Fruit fly (Drosophila melanogaster) whole organism, embryonic: ENCODE measurements around the gene CG10300.

ENCODE experiments used
- B-H2 ChIP-seq: fragments of 200-800 bp; sonication (Bioruptor generic); optimal IDR thresholded peaks from 2 replicates; lab custom pipeline; 2018; ENCODE audit warnings: missing biosample characterization, mild to moderate bottlenecking, missing genetic modification characterization
- CG10147 ChIP-seq: fragments of 200-800 bp; sonication (Bioruptor generic); optimal IDR thresholded peaks from 2 replicates; lab custom pipeline; 2019; ENCODE audit warnings: missing biosample characterization, mild to moderate bottlenecking, missing genetic modification characterization, moderate library complexity
- CG11247 ChIP-seq: fragments of 200-800 bp; sonication (Bioruptor generic); IDR thresholded peaks from 2 replicates; pipeline ENCODE4 v1.3.6; 2022; ENCODE audit warnings: missing biosample characterization, missing genetic modification characterization
- CG12219 ChIP-seq: fragments of 200-800 bp; sonication (Bioruptor generic); optimal IDR thresholded peaks from 3 replicates; lab custom pipeline; 2018; ENCODE audit warnings: missing biosample characterization, mild to moderate bottlenecking, missing genetic modification characterization
- CG12236 ChIP-seq: fragments of 200-800 bp; sonication (Bioruptor generic); optimal IDR thresholded peaks from 2 replicates; lab custom pipeline; 2016; ENCODE audit warnings: missing biosample characterization, missing genetic modification characterization
- CG12299 ChIP-seq: fragments of 200-800 bp; sonication (Bioruptor generic); optimal IDR thresholded peaks from 2 replicates; lab custom pipeline; 2018; ENCODE audit warnings: missing biosample characterization, mild to moderate bottlenecking, missing genetic modification characterization
- CG13296 ChIP-seq: fragments of 200-800 bp; sonication (Bioruptor generic); optimal IDR thresholded peaks from 3 replicates; lab custom pipeline; 2018; ENCODE audit warnings: missing biosample characterization, mild to moderate bottlenecking, missing genetic modification characterization
- CG15073 ChIP-seq: fragments of 200-800 bp; sonication (Bioruptor generic); optimal IDR thresholded peaks from 2 replicates; lab custom pipeline; 2016; ENCODE audit warnings: missing biosample characterization, missing genetic modification characterization
- CG17186 ChIP-seq: fragments of 200-800 bp; sonication (Bioruptor generic); optimal IDR thresholded peaks from 3 replicates; lab custom pipeline; 2017; ENCODE audit warnings: missing biosample characterization, missing genetic modification reagents, missing genetic modification characterization
- CG18619 ChIP-seq: fragments of 200-800 bp; sonication (Bioruptor generic); optimal IDR thresholded peaks from 3 replicates; lab custom pipeline; 2017; ENCODE audit warnings: missing biosample characterization, mild to moderate bottlenecking, missing genetic modification characterization
- CG2129 ChIP-seq: fragments of 200-800 bp; sonication (Bioruptor generic); IDR thresholded peaks from 2 replicates; pipeline ENCODE4 v1.3.6; 2022; ENCODE audit warnings: missing biosample characterization, missing genetic modification characterization; ENCODE audit not compliant: partially characterized antibody
- CG2199 ChIP-seq: fragments of 200-800 bp; sonication (Bioruptor generic); IDR thresholded peaks from 3 replicates; pipeline ENCODE4 v1.3.6; 2022; ENCODE audit warnings: missing biosample characterization, missing genetic modification characterization
- CG3726 ChIP-seq: fragments of 200-800 bp; sonication (Bioruptor generic); IDR thresholded peaks from 3 replicates; pipeline ENCODE4, ENCODE4 v1.3.6; 2022; ENCODE audit warnings: missing biosample characterization, missing genetic modification characterization
- CG4282 ChIP-seq: fragments of 200-800 bp; sonication (Bioruptor generic); optimal IDR thresholded peaks from 2 replicates; lab custom pipeline; 2016; ENCODE audit warnings: missing biosample characterization, missing genetic modification characterization
- CG6654 ChIP-seq: fragments of 200-800 bp; sonication (Bioruptor generic); optimal IDR thresholded peaks from 2 replicates; lab custom pipeline; 2017; ENCODE audit warnings: missing biosample characterization, mild to moderate bottlenecking, missing genetic modification characterization
- CG7786 ChIP-seq: fragments of 200-800 bp; sonication (Bioruptor generic); optimal IDR thresholded peaks from 2 replicates; lab custom pipeline; 2016; ENCODE audit warnings: missing biosample characterization, missing genetic modification characterization
- CG9817 ChIP-seq: fragments of 200-800 bp; sonication (Bioruptor generic); optimal IDR thresholded peaks from 2 replicates; lab custom pipeline; 2018; ENCODE audit warnings: missing biosample characterization, mild to moderate bottlenecking, missing genetic modification characterization, moderate library complexity
- H2.0 ChIP-seq: fragments of 200-800 bp; sonication (Bioruptor generic); IDR thresholded peaks from 2 replicates; pipeline ENCODE4 v1.3.6; 2022; ENCODE audit warnings: missing biosample characterization, missing genetic modification characterization
- HHEX ChIP-seq: fragments of 200-800 bp; sonication (Bioruptor generic); optimal IDR thresholded peaks from 3 replicates; lab custom pipeline; 2017; ENCODE audit warnings: missing biosample characterization, mild to moderate bottlenecking, missing genetic modification characterization, missing genetic modification reagents
- HLH4C ChIP-seq: fragments of 200-800 bp; sonication (Bioruptor generic); IDR thresholded peaks from 3 replicates; pipeline ENCODE4 v1.3.6; 2022; ENCODE audit warnings: missing biosample characterization, missing genetic modification characterization; ENCODE audit not compliant: partially characterized antibody
- Hr51 ChIP-seq, 2 experiments: fragments of 200-800 bp; sonication (Bioruptor generic); optimal IDR thresholded peaks; 2 replicates in 1 of 2; 3 replicates in 1 of 2; lab custom pipeline; 2016 to 2018; ENCODE audit warnings: missing biosample characterization in 2 of 2, missing genetic modification characterization in 2 of 2, mild to moderate bottlenecking in 1 of 2, moderate library complexity in 1 of 2
- NfI ChIP-seq: fragments of 200-800 bp; sonication (Bioruptor generic); optimal IDR thresholded peaks from 3 replicates; lab custom pipeline; 2018; ENCODE audit warnings: missing biosample characterization, mild to moderate bottlenecking, missing genetic modification characterization, moderate library complexity
- Optix ChIP-seq: fragments of 200-800 bp; sonication (Bioruptor generic); IDR thresholded peaks from 3 replicates; pipeline ENCODE4 v1.3.6; 2022; ENCODE audit warnings: missing biosample characterization, missing genetic modification characterization
- Pdp1 ChIP-seq, 2 experiments: fragments of 200-800 bp; sonication (Bioruptor generic); optimal IDR thresholded peaks; 3 replicates each; lab custom pipeline; 2016; ENCODE audit warnings: missing biosample characterization in 2 of 2, missing genetic modification characterization in 2 of 2, mild to moderate bottlenecking in 1 of 2, moderate library complexity in 1 of 2
- Ptx1 ChIP-seq: fragments of 200-800 bp; sonication (Bioruptor generic); IDR thresholded peaks from 2 replicates; pipeline ENCODE4 v1.3.6; 2022; ENCODE audit warnings: missing biosample characterization, missing genetic modification characterization
- Ravus ChIP-seq: fragments of 200-800 bp; sonication (Bioruptor generic); IDR thresholded peaks from 2 replicates; pipeline ENCODE4 v1.3.6; 2022; ENCODE audit warnings: missing biosample characterization, missing genetic modification characterization
- Sox100B ChIP-seq: fragments of 200-800 bp; sonication (Bioruptor generic); optimal IDR thresholded peaks from 3 replicates; lab custom pipeline; 2018; ENCODE audit warnings: missing biosample characterization, mild to moderate bottlenecking, missing genetic modification characterization
- al ChIP-seq: fragments of 200-800 bp; sonication (Bioruptor generic); IDR thresholded peaks from 2 replicates; pipeline ENCODE4 v1.3.6; 2022; ENCODE audit warnings: missing biosample characterization, missing genetic modification characterization
- bowl ChIP-seq: fragments of 200-800 bp; sonication (Bioruptor generic); IDR thresholded peaks from 2 replicates; pipeline ENCODE4 v1.3.6; 2022; ENCODE audit warnings: missing biosample characterization, missing genetic modification characterization
- btn ChIP-seq: fragments of 200-800 bp; sonication (Bioruptor generic); optimal IDR thresholded peaks from 2 replicates; lab custom pipeline; 2016; ENCODE audit warnings: missing biosample characterization, missing genetic modification characterization
- chinmo ChIP-seq: fragments of 200-800 bp; sonication (Bioruptor generic); IDR thresholded peaks from 4 replicates; pipeline ENCODE4 v1.3.6; 2022; ENCODE audit warnings: missing biosample characterization, missing genetic modification characterization; ENCODE audit not compliant: partially characterized antibody
- fd3F ChIP-seq: fragments of 200-800 bp; sonication (Bioruptor generic); optimal IDR thresholded peaks from 2 replicates; lab custom pipeline; 2018; ENCODE audit warnings: missing biosample characterization, mild to moderate bottlenecking, missing genetic modification characterization, moderate library complexity
- gce ChIP-seq: fragments of 200-800 bp; sonication (Bioruptor generic); IDR thresholded peaks from 3 replicates; pipeline ENCODE4 v1.3.6; 2022; ENCODE audit warnings: missing biosample characterization, missing genetic modification characterization
- gt ChIP-seq: fragments of 200-800 bp; sonication (Bioruptor generic); IDR thresholded peaks from 2 replicates; pipeline ENCODE4 v1.3.6; 2022; ENCODE audit warnings: missing biosample characterization, missing genetic modification characterization
- kay ChIP-seq: fragments of 200-800 bp; sonication (Bioruptor generic); optimal IDR thresholded peaks from 2 replicates; lab custom pipeline; 2016; ENCODE audit warnings: missing biosample characterization, missing genetic modification characterization
- klu ChIP-seq: fragments of 200-800 bp; sonication (Bioruptor generic); IDR thresholded peaks from 2 replicates; pipeline ENCODE4 v1.3.6; 2022; ENCODE audit warnings: missing biosample characterization, missing genetic modification characterization
- mld ChIP-seq: fragments of 200-800 bp; sonication (Bioruptor generic); IDR thresholded peaks from 3 replicates; pipeline ENCODE4 v1.3.6; 2022; ENCODE audit warnings: missing biosample characterization, missing genetic modification characterization; ENCODE audit not compliant: partially characterized antibody
- nmo ChIP-seq: fragments of 200-800 bp; sonication (Bioruptor generic); optimal IDR thresholded peaks from 2 replicates; lab custom pipeline; 2018; ENCODE audit warnings: missing biosample characterization, mild to moderate bottlenecking, missing genetic modification characterization, moderate library complexity
- org-1 ChIP-seq: fragments of 200-800 bp; sonication (Bioruptor generic); optimal IDR thresholded peaks from 2 replicates; lab custom pipeline; 2017; ENCODE audit warnings: missing biosample characterization, missing genetic modification characterization
- pan ChIP-seq, 4 experiments: fragments of >200 bp in 3 of 4; fragments of 200-800 bp in 1 of 4; sonication (Bioruptor generic) in 1 of 4; optimal IDR thresholded peaks in 3 of 4; IDR thresholded peaks in 1 of 4; 2 replicates each; pipeline versions ENCODE4 v1.3.6 to Lab custom; 2017 to 2022; ENCODE audit warnings: missing biosample characterization in 2 of 4, missing genetic modification characterization in 2 of 4, mixed read lengths in 1 of 4
- repo ChIP-seq: fragments of 200-800 bp; sonication (Bioruptor generic); optimal IDR thresholded peaks from 2 replicates; lab custom pipeline; 2016; ENCODE audit warnings: missing biosample characterization, missing genetic modification characterization
- ro ChIP-seq: fragments of 200-800 bp; sonication (Bioruptor generic); IDR thresholded peaks from 2 replicates; pipeline ENCODE4 v1.3.6; 2022; ENCODE audit warnings: missing biosample characterization, missing genetic modification characterization
- sd ChIP-seq: fragments of 200-800 bp; sonication (Bioruptor generic); optimal IDR thresholded peaks from 3 replicates; lab custom pipeline; 2018; ENCODE audit warnings: missing biosample characterization, mild to moderate bottlenecking, missing genetic modification characterization, moderate library complexity
- sens-2 ChIP-seq: fragments of 200-800 bp; sonication (Bioruptor generic); IDR thresholded peaks from 2 replicates; pipeline ENCODE4 v1.3.6; 2022; ENCODE audit warnings: missing biosample characterization, missing genetic modification characterization
- sisA ChIP-seq: fragments of 200-800 bp; sonication (Bioruptor generic); IDR thresholded peaks from 2 replicates; pipeline ENCODE4 v1.3.6; 2022; ENCODE audit warnings: missing biosample characterization, missing genetic modification characterization
- tin ChIP-seq: fragments of 200-800 bp; sonication (Bioruptor generic); optimal IDR thresholded peaks from 3 replicates; lab custom pipeline; 2016; ENCODE audit warnings: missing biosample characterization, missing genetic modification characterization
- tna ChIP-seq: fragments of 200-800 bp; sonication (Bioruptor generic); IDR thresholded peaks from 2 replicates; pipeline ENCODE4 v1.3.6; 2022; ENCODE audit warnings: missing biosample characterization, missing genetic modification characterization; ENCODE audit not compliant: partially characterized antibody
- ttk ChIP-seq: fragments of 200-800 bp; sonication (Bioruptor generic); IDR thresholded peaks from 2 replicates; pipeline ENCODE4 v2.1.2; 2022; ENCODE audit warnings: missing biosample characterization, missing genetic modification characterization
- vnd ChIP-seq: fragments of 200-800 bp; sonication (Bioruptor generic); IDR thresholded peaks from 3 replicates; pipeline ENCODE4 v1.3.6; 2022; ENCODE audit warnings: missing biosample characterization, missing genetic modification characterization; ENCODE audit not compliant: partially characterized antibody
- zfh2 ChIP-seq: fragments of 200-800 bp; sonication (Bioruptor generic); optimal IDR thresholded peaks from 2 replicates; lab custom pipeline; 2016; ENCODE audit warnings: missing biosample characterization, missing genetic modification characterization

Gene CG10300

dm6 chr3R:23713901-23714300 is 2.6 kb downstream of the CG10300 start (continued):
- TF ChIP-seq pan (optimal IDR thresholded peaks at IDR 0.05; lab: Kevin White, UChicago) (no peak), pan (GFP tag; optimal IDR thresholded peaks at IDR 0.05 in 1 of 2, IDR thresholded peaks at IDR 0.05 in 1 of 2) (peak in 1 of 2 experiments; percentile 64), HHEX (GFP tag; lab: Kevin White, UChicago) (peak; percentile 43), CG2129 (no peak), sens-2 (GFP tag; lab: Robert Waterston, UW) (peak; percentile 55; the same call in 1 of the 2 replicates), CG13296 (GFP tag; lab: Kevin White, UChicago) (peak; percentile 11), CG12236 (GFP tag; lab: Kevin White, UChicago) (no peak), org-1 (peak; percentile 18), CG2199 (GFP tag; lab: Robert Waterston, UW) (no peak), nmo (GFP tag; lab: Kevin White, UChicago) (peak; percentile 78), HLH4C (GFP tag; lab: Robert Waterston, UW) (no peak), tin (GFP tag; lab: Kevin White, UChicago) (peak; percentile 71), CG15073 (GFP tag; lab: Kevin White, UChicago) (no peak), ro (GFP tag; lab: Robert Waterston, UW) (0 out of 2 replicates have a peak, but pooled peaks have one; percentile 9), Pdp1 (GFP tag; optimal IDR thresholded peaks at IDR 0.05; lab: Kevin White, UChicago) (peak; percentile 44 to 66), CG18619 (peak; percentile 41), CG9817 (peak; percentile 34), Sox100B (GFP tag; lab: Kevin White, UChicago) (peak; percentile 57), CG12219 (GFP tag; lab: Kevin White, UChicago) (peak; percentile 57), Ptx1 (GFP tag; lab: Robert Waterston, UW) (peak; percentile 65), CG6654 (GFP tag; lab: Kevin White, UChicago) (no peak), zfh2 (no peak), ttk (GFP tag; lab: Robert Waterston, UW) (peak; percentile 70), tna (GFP tag; lab: Robert Waterston, UW) (no peak), NfI (GFP tag; lab: Kevin White, UChicago) (peak; percentile 45), CG3726 (GFP tag; lab: Robert Waterston, UW) (no peak), gt (GFP tag; lab: Robert Waterston, UW) (0 out of 2 replicates have a peak, but pooled peaks have one; percentile 21), B-H2 (no peak), bowl (no peak), Optix (GFP tag; lab: Robert Waterston, UW) (peak; percentile 29; the same call in 1 of the 3 replicates), repo (GFP tag; lab: Kevin White, UChicago) (no peak), vnd (no peak), CG10147 (GFP tag; lab: Kevin White, UChicago) (no peak), H2.0 (GFP tag; lab: Robert Waterston, UW) (peak; percentile 57), CG12299 (tag; lab: Kevin White, UChicago) (peak; percentile 2), Hr51 (GFP tag; optimal IDR thresholded peaks at IDR 0.05; lab: Kevin White, UChicago) (peak in 1 of 2 experiments; percentile 77), mld (no peak), CG17186 (no peak), kay (GFP tag; lab: Kevin White, UChicago) (peak; percentile 28), sd (tag; lab: Kevin White, UChicago) (peak; percentile 14), sisA (GFP tag; lab: Robert Waterston, UW) (peak; percentile 62), CG4282 (no peak), btn (GFP tag; lab: Kevin White, UChicago) (peak; percentile 26), chinmo (GFP tag; lab: Robert Waterston, UW) (no peak), CG11247 (GFP tag; lab: Robert Waterston, UW) (no peak), fd3F (GFP tag; lab: Kevin White, UChicago) (peak; percentile 40), Ravus (GFP tag; lab: Robert Waterston, UW) (no peak), klu (peak; percentile 37; the same call in 1 of the 2 replicates), CG7786 (GFP tag; lab: Kevin White, UChicago) (peak; percentile 28), al (GFP tag; lab: Robert Waterston, UW) (no peak), gce (peak; percentile 62; the same call in 1 of the 3 replicates)
